Worm (Caenorhabditis elegans) whole organism, L3 larva: ENCODE measurements around the gene unc-112.

Experiments
- ceh-82 ChIP-seq: fragments of 150-350 bp; optimal IDR thresholded peaks from 2 replicates; lab custom pipeline; 2014; ENCODE audit warnings: missing biosample characterization, missing genetic modification characterization
- egl-27 ChIP-seq: sonication (generic microtip); optimal IDR thresholded peaks from 4 replicates; lab custom pipeline; 2017; ENCODE audit warnings: missing biosample characterization, missing genetic modification reagents, missing genetic modification characterization
- egl-5 ChIP-seq: fragments of 150-350 bp; optimal IDR thresholded peaks from 2 replicates; lab custom pipeline; 2017; ENCODE audit warnings: missing biosample characterization, missing genetic modification reagents, missing genetic modification characterization, inconsistent platforms
- elt-3 ChIP-seq, 3 experiments: fragments of 150-350 bp in 1 of 3; sonication (generic microtip) in 2 of 3; optimal IDR thresholded peaks; 2 replicates in 2 of 3; 4 replicates in 1 of 3; lab custom pipeline; 2014 to 2017; ENCODE audit warnings: missing biosample characterization in 3 of 3, missing genetic modification characterization in 3 of 3
- fkh-10 ChIP-seq: sonication (generic microtip); optimal IDR thresholded peaks from 2 replicates; lab custom pipeline; 2017; ENCODE audit warnings: missing biosample characterization, missing genetic modification reagents, missing genetic modification characterization
- nhr-28 ChIP-seq: fragments of 150-350 bp; optimal IDR thresholded peaks from 2 replicates; lab custom pipeline; 2014; ENCODE audit warnings: missing biosample characterization, missing genetic modification characterization
- nhr-77 ChIP-seq: fragments of 150-350 bp; optimal IDR thresholded peaks from 2 replicates; lab custom pipeline; 2014; ENCODE audit warnings: missing biosample characterization, missing genetic modification characterization
- pha-4 ChIP-seq: fragments of 150-350 bp; optimal IDR thresholded peaks from 2 replicates; lab custom pipeline; 2014; ENCODE audit warnings: missing biosample characterization, missing genetic modification reagents, missing genetic modification characterization
- pqm-1 ChIP-seq: fragments of 150-350 bp; optimal IDR thresholded peaks from 2 replicates; lab custom pipeline; 2017; ENCODE audit warnings: missing biosample characterization, missing genetic modification characterization, inconsistent platforms
- snpc-4 ChIP-seq: fragments of 150-350 bp; optimal IDR thresholded peaks from 2 replicates; lab custom pipeline; 2014; ENCODE audit warnings: missing biosample characterization, missing genetic modification characterization
- unc-39 ChIP-seq: sonication (generic microtip); optimal IDR thresholded peaks from 4 replicates; lab custom pipeline; 2017; ENCODE audit warnings: missing biosample characterization, missing genetic modification characterization
- unc-62 ChIP-seq: fragments of 150-350 bp; sonication (generic microtip); optimal IDR thresholded peaks from 4 replicates; lab custom pipeline; 2014; ENCODE audit warnings: missing biosample characterization, missing genetic modification reagents, missing genetic modification characterization
- ztf-11 ChIP-seq: fragments of 150-350 bp; optimal IDR thresholded peaks from 2 replicates; lab custom pipeline; 2014; ENCODE audit warnings: missing biosample characterization, missing genetic modification characterization

DNA sequence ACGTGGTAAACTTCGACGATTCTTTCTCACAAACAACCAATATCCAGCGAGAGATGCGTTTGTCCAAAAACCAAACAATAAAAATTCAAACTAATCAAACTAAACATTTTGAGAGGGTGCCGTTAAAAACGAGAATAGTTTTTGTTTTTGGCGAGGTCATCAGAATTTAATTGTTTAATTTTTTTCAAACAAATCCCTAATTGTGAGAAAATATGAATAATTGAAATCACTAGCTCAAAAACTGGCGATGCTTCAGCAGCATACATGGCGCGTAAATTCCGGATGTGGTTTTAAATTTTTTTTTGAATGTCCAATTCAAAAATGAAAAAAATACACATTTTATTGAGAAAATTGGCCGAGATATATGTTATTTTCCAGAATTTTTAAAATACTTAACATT lies 23.0 kb upstream of the unc-112 start, which contains the start of gene R08A2.1:
- TF ChIP-seq snpc-4 (tag; lab: Kevin White, UChicago) (no peak), unc-39 (tag; lab: Kevin White, UChicago) (no peak), egl-5 (no peak), fkh-10 (GFP tag; lab: Kevin White, UChicago) (no peak), unc-62 (no peak), pqm-1 (no peak), nhr-77 (tag; lab: Kevin White, UChicago) (no peak), pha-4 (tag; lab: Kevin White, UChicago) (no peak), nhr-28 (no peak), ceh-82 (tag; lab: Kevin White, UChicago) (no peak), ztf-11 (tag; lab: Kevin White, UChicago) (no peak), elt-3 (tag; optimal IDR thresholded peaks at IDR 0.05; lab: Kevin White, UChicago) (no peak), egl-27 (tag; lab: Kevin White, UChicago) (no peak)
